Worm (Caenorhabditis elegans) whole organism, early embryonic: ENCODE measurements around the gene F38A1.8.

Experiments used
- B0310.2 ChIP-seq: sonication (generic microtip); optimal IDR thresholded peaks from 2 replicates; lab custom pipeline; 2016; ENCODE audit warnings: mild to moderate bottlenecking, missing genetic modification characterization, missing compliant biosample characterization
- F13C5.2 ChIP-seq: sonication (generic microtip); optimal IDR thresholded peaks from 2 replicates; lab custom pipeline; 2017; ENCODE audit warnings: mild to moderate bottlenecking, missing genetic modification characterization, inconsistent platforms, missing compliant biosample characterization
- aly-1 ChIP-seq: sonication (generic microtip); optimal IDR thresholded peaks from 2 replicates; lab custom pipeline; 2016; ENCODE audit warnings: missing genetic modification characterization, missing compliant biosample characterization
- ama-1 ChIP-seq: fragments of 150-350 bp; optimal IDR thresholded peaks from 2 replicates; lab custom pipeline; 2014
- ceh-13 ChIP-seq: fragments of 200-800 bp; sonication (Bioruptor generic); optimal IDR thresholded peaks from 2 replicates; lab custom pipeline; 2018; ENCODE audit warnings: mild to moderate bottlenecking, missing genetic modification characterization, missing compliant biosample characterization
- ceh-36 ChIP-seq: sonication (generic microtip); optimal IDR thresholded peaks from 2 replicates; lab custom pipeline; 2016; ENCODE audit warnings: missing genetic modification characterization, inconsistent platforms, missing compliant biosample characterization
- flt-1 ChIP-seq: fragments of 200-800 bp; sonication (Bioruptor generic); IDR thresholded peaks from 2 replicates; pipeline ENCODE4 v1.3.6; 2022; ENCODE audit warnings: missing genetic modification characterization, missing compliant biosample characterization
- hmg-4 ChIP-seq: fragments of 200-800 bp; sonication (Bioruptor generic); optimal IDR thresholded peaks from 2 replicates; lab custom pipeline; 2018; ENCODE audit warnings: mild to moderate bottlenecking, missing genetic modification characterization, missing compliant biosample characterization
- hnd-1 ChIP-seq: sonication (generic microtip); optimal IDR thresholded peaks from 2 replicates; lab custom pipeline; 2016; ENCODE audit warnings: missing genetic modification characterization, missing compliant biosample characterization
- pes-1 ChIP-seq: fragments of 200-800 bp; sonication (Bioruptor generic); IDR thresholded peaks from 2 replicates; pipeline ENCODE4 v1.3.6; 2022; ENCODE audit warnings: missing genetic modification reagents, missing genetic modification characterization, missing compliant biosample characterization
- sea-1 ChIP-seq: fragments of 200-800 bp; sonication (Bioruptor generic); conservative IDR thresholded peaks from 2 replicates; pipeline ENCODE4 v1.3.6; 2022; ENCODE audit warnings: missing genetic modification characterization, missing compliant biosample characterization
- tbx-11 ChIP-seq: fragments of 200-800 bp; sonication (Bioruptor generic); IDR thresholded peaks from 2 replicates; pipeline ENCODE4 v1.3.6; 2022; ENCODE audit warnings: missing genetic modification characterization, missing compliant biosample characterization
- tbx-37 ChIP-seq: fragments of 200-800 bp; sonication (Bioruptor generic); conservative IDR thresholded peaks from 2 replicates; pipeline ENCODE4 v1.3.6; 2022; ENCODE audit warnings: missing genetic modification reagents, missing genetic modification characterization, missing compliant biosample characterization
- tra-4 ChIP-seq: sonication (generic microtip); optimal IDR thresholded peaks from 2 replicates; lab custom pipeline; 2017; ENCODE audit warnings: missing genetic modification characterization, missing compliant biosample characterization

DNA sequence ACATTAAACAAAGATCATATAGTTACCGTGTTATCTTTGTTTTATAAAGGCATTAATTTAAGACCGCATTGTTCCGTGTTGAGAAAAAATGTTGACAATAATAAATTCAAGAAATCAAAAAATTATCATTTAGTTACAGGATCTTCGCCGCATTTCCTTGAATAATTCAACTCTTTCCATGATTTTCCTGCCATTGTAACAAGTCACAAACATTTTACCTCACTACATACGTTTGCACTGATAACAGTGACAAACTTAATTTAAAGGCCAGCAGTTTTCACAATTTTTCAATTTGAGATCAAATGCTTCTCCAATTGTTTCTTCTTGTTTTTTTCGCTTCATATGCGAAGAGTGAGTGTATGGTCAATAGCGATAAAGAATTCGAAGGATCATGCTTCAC lies 21.4 kb upstream of the F38A1.8 start, which contains the start of gene clec-169:
- TF ChIP-seq ama-1: no peak
- no peak for TF ChIP-seq flt-1
- no peak for TF ChIP-seq ceh-36 (tag; lab: Kevin White, UChicago)
- TF ChIP-seq ceh-13 (GFP tag; lab: Kevin White, UChicago): no peak
- no peak for TF ChIP-seq pes-1 (GFP tag; lab: Robert Waterston, UW)
- TF ChIP-seq hmg-4 (GFP tag; lab: Kevin White, UChicago): no peak
- no peak for TF ChIP-seq sea-1 (GFP tag; lab: Robert Waterston, UW)
- TF ChIP-seq B0310.2: no peak
- TF ChIP-seq tbx-37 (GFP tag; lab: Robert Waterston, UW): no peak
- no peak for TF ChIP-seq tbx-11 (GFP tag; lab: Robert Waterston, UW)
- TF ChIP-seq hnd-1 (tag; lab: Kevin White, UChicago): no peak
- TF ChIP-seq aly-1: no peak
- TF ChIP-seq tra-4: no peak
- TF ChIP-seq F13C5.2: no peak
